Worm (Caenorhabditis elegans): ENCODE data around the gene gon-1.

The gon-1 gene

DNA sequence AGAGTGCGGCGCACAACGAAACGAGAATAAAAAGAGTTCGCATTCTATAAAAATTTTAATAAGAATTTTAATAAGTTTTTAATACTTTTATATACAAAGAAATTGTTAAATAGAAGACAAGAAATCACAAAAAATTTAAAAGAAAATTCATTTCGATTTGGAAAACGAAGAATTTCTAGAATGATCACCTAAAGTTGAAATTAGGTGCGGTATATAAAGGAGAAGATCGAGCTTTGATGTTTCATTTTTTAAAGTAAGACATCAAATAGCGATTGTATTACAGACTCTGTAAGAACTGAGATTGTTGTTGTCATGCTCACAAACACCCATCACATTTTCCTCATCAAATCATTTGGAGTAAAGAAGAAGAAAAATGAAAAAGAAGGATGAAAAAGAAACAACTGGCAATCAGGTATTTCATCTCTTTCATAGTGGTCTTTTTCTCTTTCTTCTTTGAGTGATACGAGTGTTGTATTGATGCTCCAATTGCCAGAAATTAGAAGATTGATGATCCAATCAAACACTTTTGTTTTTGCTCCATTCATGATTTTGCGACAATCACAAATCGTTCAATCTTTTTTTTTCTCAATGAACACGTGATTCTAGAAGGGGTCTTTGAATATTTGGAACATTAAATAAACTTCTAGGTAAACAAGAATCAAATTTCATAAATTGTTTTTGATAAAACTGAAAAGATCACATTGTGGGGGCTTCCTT is 24.9 kb downstream of the gon-1 start, which contains the start of gene dur-1:
Gene dur-1, minus strand, starts transcription at position 51 of the 717 bp plus-strand sequence.
- no peak for TF ChIP-seq med-1 (GFP tag; optimal IDR thresholded peaks at IDR 0.05; ENCODE audit: insufficient read depth)
- no peak for TF ChIP-seq ztf-23 (GFP tag; IDR thresholded peaks at IDR 0.05)
- TF ChIP-seq klf-2 (GFP tag; conservative IDR thresholded peaks at IDR 0.05): no peak
- no peak for TF ChIP-seq ref-1 (GFP tag; conservative IDR thresholded peaks at IDR 0.05)

DNA sequence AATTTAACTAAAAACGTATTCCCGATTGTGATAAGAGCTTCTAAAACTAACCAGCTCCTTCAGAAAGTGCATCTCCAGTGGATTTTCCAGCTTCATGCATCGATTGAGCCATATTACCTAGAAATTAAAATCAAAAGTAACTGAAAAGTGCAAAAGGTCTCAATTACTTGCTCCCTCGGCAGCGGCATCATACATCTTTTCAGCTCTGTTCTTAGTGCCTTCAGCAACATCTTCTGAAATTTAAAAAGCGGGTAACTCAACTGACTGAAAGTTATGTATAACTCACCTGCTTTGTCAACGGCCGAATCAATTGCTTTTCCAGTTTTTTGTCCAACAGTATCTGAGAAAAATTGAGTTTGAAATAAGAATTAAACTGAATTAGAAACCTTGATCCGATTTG is 28.8 kb downstream of the gon-1 start:
- TF ChIP-seq ztf-23 (GFP tag; IDR thresholded peaks at IDR 0.05) (no peak), cog-1 (tag; optimal IDR thresholded peaks at IDR 0.05) (no peak), tab-1 (GFP tag; IDR thresholded peaks at IDR 0.05) (no peak), ref-1 (GFP tag; conservative IDR thresholded peaks at IDR 0.05) (no peak), med-1 (GFP tag; optimal IDR thresholded peaks at IDR 0.05; ENCODE audit: insufficient read depth) (no peak), klf-2 (GFP tag; conservative IDR thresholded peaks at IDR 0.05) (no peak), ztf-29 (GFP tag; IDR thresholded peaks at IDR 0.05) (no peak)

- no peak for TF ChIP-seq ztf-29 (GFP tag; IDR thresholded peaks at IDR 0.05)
- TF ChIP-seq flt-1 (GFP tag; IDR thresholded peaks at IDR 0.05): no peak
- TF ChIP-seq tab-1 (GFP tag; IDR thresholded peaks at IDR 0.05): no peak
- no peak for TF ChIP-seq klf-2 (GFP tag; conservative IDR thresholded peaks at IDR 0.05)
- no peak for TF ChIP-seq cog-1 (tag; optimal IDR thresholded peaks at IDR 0.05)
- TF ChIP-seq ref-1 (GFP tag; conservative IDR thresholded peaks at IDR 0.05): no peak
- no peak for TF ChIP-seq med-1 (GFP tag; optimal IDR thresholded peaks at IDR 0.05; ENCODE audit: insufficient read depth)
- TF ChIP-seq ztf-23 (GFP tag; IDR thresholded peaks at IDR 0.05): no peak
- TF ChIP-seq T22C8.4 (GFP tag; IDR thresholded peaks at IDR 0.05): no peak
Observed at ce11 chrIV:9920426-9920825, 32.8 kb downstream of the gon-1 start.

ce11 chrIV:9918021-9918420 is 35.2 kb downstream of the gon-1 start:
- TF ChIP-seq med-1 (GFP tag; optimal IDR thresholded peaks at IDR 0.05; ENCODE audit: insufficient read depth) (no peak), cog-1 (tag; optimal IDR thresholded peaks at IDR 0.05) (no peak), flt-1 (GFP tag; IDR thresholded peaks at IDR 0.05) (no peak), tab-1 (GFP tag; IDR thresholded peaks at IDR 0.05) (no peak), T22C8.4 (GFP tag; IDR thresholded peaks at IDR 0.05) (no peak), ztf-23 (GFP tag; IDR thresholded peaks at IDR 0.05) (no peak), klf-2 (GFP tag; conservative IDR thresholded peaks at IDR 0.05) (no peak), ztf-29 (GFP tag; IDR thresholded peaks at IDR 0.05) (no peak)

DNA sequence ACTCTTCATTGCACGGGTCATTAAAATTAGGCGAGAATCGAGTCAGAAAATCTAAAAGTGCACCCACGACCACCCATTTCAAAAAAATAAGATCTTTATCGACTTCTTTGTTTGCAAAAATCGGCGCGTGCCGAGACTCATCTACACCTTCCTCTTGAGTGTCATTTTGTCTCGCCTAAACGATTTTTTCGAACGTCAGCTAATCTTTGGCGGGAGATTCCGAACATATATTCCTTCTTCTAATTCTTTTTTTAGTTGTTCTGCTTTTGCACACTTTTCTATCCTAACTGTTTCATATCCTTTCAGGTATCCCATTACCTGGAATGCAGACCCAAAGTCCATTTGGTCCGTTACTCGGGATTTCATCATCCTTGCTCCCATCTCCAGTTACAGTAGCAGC is 37.0 kb downstream of the gon-1 start, which contains the start of gene bed-3:
Gene bed-3, plus strand, starts transcription at position 301 of the 400 bp plus-strand sequence.
- TF ChIP-seq ztf-23 (GFP tag; IDR thresholded peaks at IDR 0.05) (no peak), ref-1 (GFP tag; conservative IDR thresholded peaks at IDR 0.05) (no peak), ztf-29 (GFP tag; IDR thresholded peaks at IDR 0.05) (no peak), T22C8.4 (GFP tag; IDR thresholded peaks at IDR 0.05) (no peak), klf-2 (GFP tag; conservative IDR thresholded peaks at IDR 0.05) (no peak), cog-1 (tag; optimal IDR thresholded peaks at IDR 0.05) (no peak), tab-1 (GFP tag; IDR thresholded peaks at IDR 0.05) (no peak)

ce11 chrIV:9915128-9915527 is 38.1 kb downstream of the gon-1 start:
- TF ChIP-seq ztf-29 (GFP tag; IDR thresholded peaks at IDR 0.05) (no peak), T22C8.4 (GFP tag; IDR thresholded peaks at IDR 0.05) (no peak), tab-1 (GFP tag; IDR thresholded peaks at IDR 0.05) (no peak), med-1 (GFP tag; optimal IDR thresholded peaks at IDR 0.05; ENCODE audit: insufficient read depth) (no peak), flt-1 (GFP tag; IDR thresholded peaks at IDR 0.05) (no peak), ztf-23 (GFP tag; IDR thresholded peaks at IDR 0.05) (no peak), cog-1 (tag; optimal IDR thresholded peaks at IDR 0.05) (no peak), klf-2 (GFP tag; conservative IDR thresholded peaks at IDR 0.05) (no peak), ref-1 (GFP tag; conservative IDR thresholded peaks at IDR 0.05) (no peak)

- TF ChIP-seq T22C8.4 (GFP tag; IDR thresholded peaks at IDR 0.05) (no peak), flt-1 (GFP tag; IDR thresholded peaks at IDR 0.05) (no peak), ztf-29 (GFP tag; IDR thresholded peaks at IDR 0.05) (no peak), ref-1 (GFP tag; conservative IDR thresholded peaks at IDR 0.05) (no peak), klf-2 (GFP tag; conservative IDR thresholded peaks at IDR 0.05) (no peak), med-1 (GFP tag; optimal IDR thresholded peaks at IDR 0.05; ENCODE audit: insufficient read depth) (no peak), ztf-23 (GFP tag; IDR thresholded peaks at IDR 0.05) (no peak), tab-1 (GFP tag; IDR thresholded peaks at IDR 0.05) (no peak)
Observed at ce11 chrIV:9913064-9913463, 40.2 kb downstream of the gon-1 start.

DNA sequence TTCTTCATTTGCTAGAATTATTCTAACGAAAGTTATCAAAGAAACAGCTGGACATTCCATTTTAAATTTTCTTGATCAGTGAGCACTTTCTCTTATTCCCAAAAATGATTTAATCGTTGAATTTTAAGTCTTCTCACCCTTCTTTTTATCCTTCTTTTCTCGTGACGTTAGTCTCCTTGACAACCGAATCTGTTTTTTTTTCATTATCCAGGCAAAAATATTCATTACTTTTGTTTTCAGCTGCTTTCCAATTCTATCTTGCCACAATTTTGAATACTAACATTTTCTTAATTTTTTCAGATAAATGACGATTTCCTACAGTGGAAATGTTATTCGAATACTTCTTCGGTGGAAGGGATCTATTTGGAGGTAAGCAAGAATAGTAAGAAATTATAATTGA is 49.6 kb downstream of the gon-1 start, which contains the start of gene best-13:
Gene best-13, plus strand, starts transcription at position 301 of the 400 bp plus-strand sequence.
- TF ChIP-seq ztf-23 (GFP tag; IDR thresholded peaks at IDR 0.05) (no peak), flt-1 (GFP tag; IDR thresholded peaks at IDR 0.05) (no peak), T22C8.4 (GFP tag; IDR thresholded peaks at IDR 0.05) (no peak), cog-1 (tag; optimal IDR thresholded peaks at IDR 0.05) (no peak), ztf-29 (GFP tag; IDR thresholded peaks at IDR 0.05) (no peak), ref-1 (GFP tag; conservative IDR thresholded peaks at IDR 0.05) (no peak), tab-1 (GFP tag; IDR thresholded peaks at IDR 0.05) (no peak), klf-2 (GFP tag; conservative IDR thresholded peaks at IDR 0.05) (no peak), med-1 (GFP tag; optimal IDR thresholded peaks at IDR 0.05; ENCODE audit: insufficient read depth) (no peak)

DNA sequence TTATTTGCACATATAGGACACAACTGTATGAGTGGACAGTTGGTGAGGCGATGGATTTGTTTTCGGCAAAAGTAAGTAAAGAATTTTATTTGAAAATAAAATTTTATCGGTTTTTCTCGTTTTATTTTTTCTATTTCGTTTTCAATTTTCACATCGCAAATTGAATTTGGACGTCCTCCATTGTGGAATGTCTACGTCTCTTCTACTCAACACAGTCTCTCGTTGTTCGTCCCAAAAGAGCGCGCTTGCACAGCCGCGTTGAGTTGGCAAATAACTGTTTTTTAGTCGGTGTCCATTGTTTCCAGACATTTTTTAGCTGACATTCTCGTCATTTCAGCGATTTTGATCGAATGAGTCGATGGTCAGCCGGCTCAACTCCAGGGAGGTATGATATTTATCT is 54.0 kb downstream of the gon-1 start:
- TF ChIP-seq ztf-23 (GFP tag; IDR thresholded peaks at IDR 0.05) (no peak), flt-1 (GFP tag; IDR thresholded peaks at IDR 0.05) (no peak), klf-2 (GFP tag; conservative IDR thresholded peaks at IDR 0.05) (no peak), ztf-29 (GFP tag; IDR thresholded peaks at IDR 0.05) (no peak), cog-1 (tag; optimal IDR thresholded peaks at IDR 0.05) (no peak), T22C8.4 (GFP tag; IDR thresholded peaks at IDR 0.05) (no peak), med-1 (GFP tag; optimal IDR thresholded peaks at IDR 0.05; ENCODE audit: insufficient read depth) (no peak), tab-1 (GFP tag; IDR thresholded peaks at IDR 0.05) (no peak), ref-1 (GFP tag; conservative IDR thresholded peaks at IDR 0.05) (no peak)

DNA sequence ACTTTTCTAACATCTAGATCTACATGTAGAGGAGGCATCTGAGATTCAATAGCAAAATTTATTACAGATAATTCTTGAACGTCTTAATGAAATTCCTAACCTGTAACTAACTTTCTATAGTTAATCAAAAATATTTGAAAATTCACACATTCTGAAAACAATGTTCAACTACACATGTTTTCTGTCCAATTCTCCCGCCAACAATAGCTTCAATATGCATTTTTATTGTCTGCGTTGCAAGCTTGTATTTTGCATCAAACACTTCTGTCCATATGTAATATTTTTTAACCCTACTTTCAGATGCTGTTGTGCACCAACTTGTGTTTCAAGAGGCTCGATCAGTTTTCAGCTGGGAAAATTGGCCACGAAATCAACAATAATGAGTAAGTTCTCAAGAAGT is 54.5 kb downstream of the gon-1 start, which contains the start of gene tbc-3:
Gene tbc-3, plus strand, starts transcription at position 301 of the 400 bp plus-strand sequence.
- no peak for TF ChIP-seq ztf-23 (GFP tag; IDR thresholded peaks at IDR 0.05)
- no peak for TF ChIP-seq med-1 (GFP tag; optimal IDR thresholded peaks at IDR 0.05; ENCODE audit: insufficient read depth)
- no peak for TF ChIP-seq flt-1 (GFP tag; IDR thresholded peaks at IDR 0.05)
- no peak for TF ChIP-seq cog-1 (tag; optimal IDR thresholded peaks at IDR 0.05)
- no peak for TF ChIP-seq ref-1 (GFP tag; conservative IDR thresholded peaks at IDR 0.05)
- TF ChIP-seq tab-1 (GFP tag; IDR thresholded peaks at IDR 0.05): no peak
- TF ChIP-seq ztf-29 (GFP tag; IDR thresholded peaks at IDR 0.05): no peak
- TF ChIP-seq klf-2 (GFP tag; conservative IDR thresholded peaks at IDR 0.05): no peak
- no peak for TF ChIP-seq T22C8.4 (GFP tag; IDR thresholded peaks at IDR 0.05)

Data from whole organism, midembryonic.